Worm (Caenorhabditis elegans) whole organism, L1 larva: ENCODE results near the gene hira-1.

Source experiments
- C34B4.2 ChIP-seq: sonication (generic microtip); optimal IDR thresholded peaks from 2 replicates; lab custom pipeline; 2017; ENCODE audit warnings: mild to moderate bottlenecking, missing genetic modification characterization, missing compliant biosample characterization
- F16B12.6 ChIP-seq: fragments of 150-350 bp; optimal IDR thresholded peaks from 2 replicates; lab custom pipeline; 2014; ENCODE audit warnings: missing biosample characterization, missing genetic modification characterization
- aha-1 ChIP-seq: fragments of 150-350 bp; optimal IDR thresholded peaks from 2 replicates; lab custom pipeline; 2014; ENCODE audit warnings: missing biosample characterization, missing genetic modification characterization
- aly-2 ChIP-seq: fragments of 150-350 bp; optimal IDR thresholded peaks from 2 replicates; lab custom pipeline; 2014; ENCODE audit warnings: missing biosample characterization, missing genetic modification characterization
- blmp-1 ChIP-seq: fragments of 150-350 bp; optimal IDR thresholded peaks from 2 replicates; lab custom pipeline; 2014; ENCODE audit warnings: missing biosample characterization, missing genetic modification characterization
- ceh-82 ChIP-seq, 3 experiments: fragments of 150-350 bp in 1 of 3; sonication (generic microtip) in 2 of 3; optimal IDR thresholded peaks; 2 replicates each; lab custom pipeline; 2014 to 2017; ENCODE audit warnings: missing biosample characterization in 3 of 3, missing genetic modification characterization in 3 of 3
- efl-1 ChIP-seq, 4 experiments: fragments of 150-350 bp; optimal IDR thresholded peaks in 3 of 4; peaks in 1 of 4; 1 replicate in 1 of 4; 2 replicates in 3 of 4; lab custom pipeline; 2014; ENCODE audit warnings: missing biosample characterization in 2 of 4, missing genetic modification characterization in 2 of 4, missing genetic modification reagents in 2 of 4
- efl-3 ChIP-seq: fragments of 200-800 bp; sonication (Bioruptor generic); optimal IDR thresholded peaks from 2 replicates; lab custom pipeline; 2018; ENCODE audit warnings: mild to moderate bottlenecking, missing genetic modification characterization, missing compliant biosample characterization
- ets-5 ChIP-seq: fragments of 200-800 bp; sonication (Bioruptor generic); IDR thresholded peaks from 2 replicates; pipeline ENCODE4 v1.3.6; 2022; ENCODE audit warnings: missing genetic modification characterization, missing compliant biosample characterization
- fos-1 ChIP-seq: fragments of 150-350 bp; optimal IDR thresholded peaks from 2 replicates; lab custom pipeline; 2014; ENCODE audit warnings: missing biosample characterization, missing genetic modification characterization
- hlh-4 ChIP-seq: sonication (generic microtip); optimal IDR thresholded peaks from 2 replicates; lab custom pipeline; 2016; ENCODE audit warnings: mild to moderate bottlenecking, missing genetic modification characterization, missing compliant biosample characterization
- hpl-2 ChIP-seq: fragments of 150-350 bp; optimal IDR thresholded peaks from 2 replicates; lab custom pipeline; 2014; ENCODE audit warnings: missing biosample characterization, missing genetic modification reagents, missing genetic modification characterization
- jun-1 ChIP-seq: fragments of 150-350 bp; optimal IDR thresholded peaks from 2 replicates; lab custom pipeline; 2014; ENCODE audit warnings: missing biosample characterization, missing genetic modification reagents, missing genetic modification characterization
- lin-35 ChIP-seq, 2 experiments: fragments of 150-350 bp; optimal IDR thresholded peaks; 2 replicates each; lab custom pipeline; 2014; ENCODE audit warnings: missing biosample characterization in 2 of 2, missing genetic modification characterization in 2 of 2, missing genetic modification reagents in 2 of 2
- lir-3 ChIP-seq: sonication (generic microtip); optimal IDR thresholded peaks from 2 replicates; lab custom pipeline; 2016; ENCODE audit warnings: mild to moderate bottlenecking, missing genetic modification characterization, moderate library complexity, missing compliant biosample characterization; ENCODE audit not compliant: poor library complexity
- lsy-2 ChIP-seq, 2 experiments: fragments of 150-350 bp; optimal IDR thresholded peaks; 2 replicates each; lab custom pipeline; 2014; ENCODE audit warnings: missing biosample characterization in 2 of 2, missing genetic modification characterization in 2 of 2
- nhr-11 ChIP-seq: fragments of 150-350 bp; optimal IDR thresholded peaks from 2 replicates; lab custom pipeline; 2014; ENCODE audit warnings: missing biosample characterization, missing genetic modification characterization
- nhr-20 ChIP-seq: sonication (generic microtip); optimal IDR thresholded peaks from 2 replicates; lab custom pipeline; 2016; ENCODE audit warnings: mild to moderate bottlenecking, missing genetic modification characterization, missing compliant biosample characterization
- nhr-71 ChIP-seq: sonication (generic microtip); optimal IDR thresholded peaks from 2 replicates; lab custom pipeline; 2016; ENCODE audit warnings: mild to moderate bottlenecking, missing genetic modification characterization, moderate library complexity, missing compliant biosample characterization
- nhr-76 ChIP-seq: sonication (generic microtip); optimal IDR thresholded peaks from 2 replicates; lab custom pipeline; 2017; ENCODE audit warnings: missing biosample characterization, missing genetic modification characterization
- nhr-77 ChIP-seq: fragments of 150-350 bp; optimal IDR thresholded peaks from 2 replicates; lab custom pipeline; 2014; ENCODE audit warnings: missing biosample characterization, missing genetic modification characterization
- nhr-84 ChIP-seq: sonication (generic microtip); optimal IDR thresholded peaks from 2 replicates; lab custom pipeline; 2017; ENCODE audit warnings: missing biosample characterization, missing genetic modification characterization
- nhr-90 ChIP-seq: sonication (generic microtip); optimal IDR thresholded peaks from 2 replicates; lab custom pipeline; 2016; ENCODE audit warnings: mild to moderate bottlenecking, missing genetic modification characterization, missing compliant biosample characterization; ENCODE audit not compliant: poor library complexity
- pag-3 ChIP-seq: sonication (generic microtip); optimal IDR thresholded peaks from 2 replicates; lab custom pipeline; 2017; ENCODE audit warnings: missing genetic modification characterization, mild to moderate bottlenecking, missing compliant biosample characterization, antibody characterized with exemption, borderline replicate concordance; ENCODE audit not compliant: insufficient read depth
- pax-3 ChIP-seq: fragments of 200-800 bp; sonication (Bioruptor generic); optimal IDR thresholded peaks from 2 replicates; lab custom pipeline; 2018; ENCODE audit warnings: mild to moderate bottlenecking, missing genetic modification characterization, moderate library complexity, missing compliant biosample characterization
- rnt-1 ChIP-seq: sonication (generic microtip); optimal IDR thresholded peaks from 2 replicates; lab custom pipeline; 2016; ENCODE audit warnings: mild to moderate bottlenecking, missing genetic modification characterization, moderate library complexity, missing compliant biosample characterization
- skn-1 ChIP-seq: fragments of 150-350 bp; optimal IDR thresholded peaks from 2 replicates; lab custom pipeline; 2014; ENCODE audit warnings: missing biosample characterization, missing genetic modification characterization
- snu-23 ChIP-seq: sonication (generic microtip); optimal IDR thresholded peaks from 2 replicates; lab custom pipeline; 2016; ENCODE audit warnings: missing genetic modification characterization, missing compliant biosample characterization
- sox-4 ChIP-seq: sonication (generic microtip); optimal IDR thresholded peaks from 2 replicates; lab custom pipeline; 2016; ENCODE audit warnings: missing genetic modification characterization, missing compliant biosample characterization
- swsn-7 ChIP-seq: sonication (generic microtip); optimal IDR thresholded peaks from 2 replicates; lab custom pipeline; 2016; ENCODE audit warnings: missing genetic modification characterization, missing compliant biosample characterization
- tbx-2 ChIP-seq: sonication (generic microtip); optimal IDR thresholded peaks from 2 replicates; lab custom pipeline; 2016; ENCODE audit warnings: missing genetic modification characterization, missing compliant biosample characterization
- tlp-1 ChIP-seq: fragments of 150-350 bp; optimal IDR thresholded peaks from 2 replicates; lab custom pipeline; 2014; ENCODE audit warnings: missing biosample characterization, missing genetic modification characterization
- unc-30 ChIP-seq: sonication (generic microtip); optimal IDR thresholded peaks from 2 replicates; lab custom pipeline; 2017; ENCODE audit warnings: missing biosample characterization, missing genetic modification characterization
- unc-62 ChIP-seq: fragments of 150-350 bp; optimal IDR thresholded peaks from 2 replicates; lab custom pipeline; 2014; ENCODE audit warnings: missing biosample characterization, missing genetic modification reagents, missing genetic modification characterization
- vab-15 ChIP-seq: sonication (generic microtip); optimal IDR thresholded peaks from 2 replicates; lab custom pipeline; 2017; ENCODE audit warnings: missing genotype, mild to moderate bottlenecking, missing genetic modification characterization, missing compliant biosample characterization
- zip-4 ChIP-seq: fragments of 200-800 bp; sonication (Bioruptor generic); optimal IDR thresholded peaks from 2 replicates; lab custom pipeline; 2018; ENCODE audit warnings: mild to moderate bottlenecking, missing genetic modification characterization, moderate library complexity, missing compliant biosample characterization

hira-1 gene

ce11 chrIII:5153137-5153536 is 37.8 kb upstream of the hira-1 start, which contains the start of the genes rbm-42 and grwd-1 (continued):
- TF ChIP-seq C34B4.2 (tag; lab: Kevin White, UChicago) (no peak), swsn-7 (tag; lab: Kevin White, UChicago) (no peak), zip-4 (GFP tag; lab: Kevin White, UChicago) (no peak), blmp-1 (tag; lab: Kevin White, UChicago) (peak; percentile 15), lir-3 (tag; lab: Kevin White, UChicago) (no peak), nhr-77 (tag; lab: Kevin White, UChicago) (no peak), jun-1 (tag; lab: Kevin White, UChicago) (no peak), snu-23 (GFP tag; lab: Kevin White, UChicago) (peak; percentile 30), efl-1 (optimal IDR thresholded peaks at IDR 0.05; lab: Kevin White, UChicago) (peak; percentile 32 to 43), efl-1 (GFP tag; optimal IDR thresholded peaks at IDR 0.05 in 1 of 2; lab: Kevin White, UChicago) (peak; percentile 58 to 76), rnt-1 (no peak), hlh-4 (tag; lab: Kevin White, UChicago) (no peak), nhr-76 (tag; lab: Kevin White, UChicago) (no peak), fos-1 (no peak), vab-15 (tag; lab: Kevin White, UChicago) (no peak), nhr-11 (tag; lab: Kevin White, UChicago) (no peak), nhr-90 (no peak), sox-4 (no peak), lsy-2 (tag; optimal IDR thresholded peaks at IDR 0.05; lab: Kevin White, UChicago) (peak; percentile 27 to 66), aha-1 (tag; lab: Kevin White, UChicago) (no peak), nhr-71 (tag; lab: Kevin White, UChicago) (no peak), F16B12.6 (tag; lab: Kevin White, UChicago) (peak; percentile 83), skn-1 (tag; lab: Kevin White, UChicago) (peak; percentile 20), lin-35 (GFP tag; optimal IDR thresholded peaks at IDR 0.05; lab: Kevin White, UChicago) (peak; percentile 21 to 57), pax-3 (no peak), efl-3 (GFP tag; lab: Kevin White, UChicago) (no peak)

- TF ChIP-seq nhr-84 (no peak), ceh-82 (tag; optimal IDR thresholded peaks at IDR 0.05; lab: Kevin White, UChicago) (no peak), skn-1 (tag; lab: Kevin White, UChicago) (no peak)
These were observed 35.5 kb upstream of the hira-1 start for ce11 chrIII:5155393-5155792.

DNA sequence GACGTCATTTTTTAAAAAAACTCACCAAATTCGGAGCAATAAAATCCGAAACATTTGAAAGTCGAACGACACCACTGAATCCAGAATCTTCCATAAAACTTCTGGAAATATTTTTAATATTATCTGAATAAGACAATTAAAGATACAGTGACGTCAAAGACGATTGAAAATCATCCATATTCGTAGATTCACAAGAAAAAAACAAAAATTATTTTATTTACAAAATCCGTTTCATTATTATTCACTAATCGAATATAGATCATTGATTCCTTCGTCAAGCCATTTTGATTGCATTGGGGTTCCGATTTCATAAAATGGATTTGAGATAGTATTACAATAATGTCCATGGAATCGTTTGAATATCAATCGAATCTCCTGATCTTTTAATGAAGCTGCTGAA is 32.2 kb upstream of the hira-1 start, which contains the start of gene oxy-4:
Gene oxy-4 (minus strand): TSS at position 101 of the 400 bp plus-strand sequence.
- TF ChIP-seq pag-3 (tag; lab: Kevin White, UChicago): no peak
- TF ChIP-seq zip-4 (GFP tag; lab: Kevin White, UChicago): no peak
- no peak for TF ChIP-seq tbx-2 (tag; lab: Kevin White, UChicago)
- no peak for TF ChIP-seq nhr-20 (tag; lab: Kevin White, UChicago)
- TF ChIP-seq ets-5 (GFP tag; lab: Robert Waterston, UW): no peak

DNA sequence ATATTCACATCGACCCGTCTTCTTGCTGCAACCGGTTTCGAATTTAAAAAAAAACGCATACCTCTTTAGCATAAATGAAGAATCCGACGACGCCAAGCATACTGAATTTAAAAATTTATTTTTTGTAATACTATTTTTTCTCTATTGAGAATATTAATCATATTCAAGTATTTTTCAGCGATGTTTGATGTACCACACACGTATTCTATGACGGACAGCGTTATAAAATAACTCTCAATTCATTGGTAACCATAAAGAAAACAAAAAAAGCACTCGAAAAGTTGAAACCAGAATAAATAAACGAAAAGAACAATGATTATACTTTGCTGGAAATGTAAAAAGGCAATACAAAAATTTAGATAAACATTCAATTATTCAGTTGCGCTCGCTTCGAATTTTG is 31.4 kb upstream of the hira-1 start, which contains the start of gene T10F2.5:
Gene T10F2.5 (minus strand): TSS at position 101 of the 400 bp plus-strand sequence.
- TF ChIP-seq hpl-2 (GFP tag; lab: Kevin White, UChicago) (no peak), unc-30 (tag; lab: Kevin White, UChicago) (no peak), aly-2 (tag; lab: Kevin White, UChicago) (no peak)

ce11 chrIII:5160803-5161202 is 30.1 kb upstream of the hira-1 start:
- TF ChIP-seq unc-62 (GFP tag; lab: Kevin White, UChicago) (no peak), tbx-2 (tag; lab: Kevin White, UChicago) (no peak), C34B4.2 (tag; lab: Kevin White, UChicago) (no peak), nhr-77 (tag; lab: Kevin White, UChicago) (no peak), tlp-1 (no peak)
